Fruit fly (Drosophila melanogaster): ENCODE data around the gene CG42709.

CG42709 gene

dm6 chr3L:12804035-12804729, 14.2 kb downstream of the CG42709 start (continued):
- TF ChIP-seq slbo (GFP tag; IDR thresholded peaks at IDR 0.05), result no peak
- TF ChIP-seq rib (GFP tag; IDR thresholded peaks at IDR 0.05), result no peak
- peak; percentile 17 for TF ChIP-seq grau (tag; optimal IDR thresholded peaks at IDR 0.05)
- no peak for TF ChIP-seq CG11398 (GFP tag; optimal IDR thresholded peaks at IDR 0.05)
- no peak for TF ChIP-seq Side (GFP tag; optimal IDR thresholded peaks at IDR 0.05)
- TF ChIP-seq CG3281 (GFP tag; optimal IDR thresholded peaks at IDR 0.05), result peak; percentile 30
- TF ChIP-seq nom (GFP tag; optimal IDR thresholded peaks at IDR 0.05), result peak; percentile 52
- TF ChIP-seq hbn (GFP tag; IDR thresholded peaks at IDR 0.05; ENCODE audit: partially characterized antibody), result 0 out of 2 replicates have a peak, but pooled peaks have one; percentile 28
- no peak for TF ChIP-seq ap (GFP tag; IDR thresholded peaks at IDR 0.05)
- TF ChIP-seq CG17385 (GFP tag; optimal IDR thresholded peaks at IDR 0.05), result no peak
- TF ChIP-seq chm (GFP tag; IDR thresholded peaks at IDR 0.05), result peak; percentile 75
- TF ChIP-seq Hr3 (GFP tag; optimal IDR thresholded peaks at IDR 0.05), result no peak
- peak in 1 of 2 experiments; percentile 25 for TF ChIP-seq Pdp1 (GFP tag; optimal IDR thresholded peaks at IDR 0.05)
- no peak for TF ChIP-seq hb (GFP tag; IDR thresholded peaks at IDR 0.05; ENCODE audit: partially characterized antibody)
- TF ChIP-seq yki (optimal IDR thresholded peaks at IDR 0.05), result peak; percentile 90
- no peak for TF ChIP-seq CG15601 (tag; optimal IDR thresholded peaks at IDR 0.05)
- TF ChIP-seq CTCF (GFP tag; optimal IDR thresholded peaks at IDR 0.05), result no peak
- no peak for TF ChIP-seq exex (tag; optimal IDR thresholded peaks at IDR 0.05)
- TF ChIP-seq CG12155 (GFP tag; optimal IDR thresholded peaks at IDR 0.05), result no peak
- no peak for TF ChIP-seq Xrp1 (GFP tag; IDR thresholded peaks at IDR 0.05)
- TF ChIP-seq Deaf1 (tag; optimal IDR thresholded peaks at IDR 0.05), result no peak
- TF ChIP-seq sna (GFP tag; IDR thresholded peaks at IDR 0.05; ENCODE audit: partially characterized antibody), result 0 out of 2 replicates have a peak, but pooled peaks have one; percentile 14
- no peak for TF ChIP-seq CG5180 (GFP tag; optimal IDR thresholded peaks at IDR 0.05)
- no peak for TF ChIP-seq tio (GFP tag; optimal IDR thresholded peaks at IDR 0.05)
- no peak for TF ChIP-seq luna (GFP tag; optimal IDR thresholded peaks at IDR 0.05)
- TF ChIP-seq CG12659 (GFP tag; optimal IDR thresholded peaks at IDR 0.05), result peak; percentile 4
- no peak for TF ChIP-seq Xbp1 (GFP tag; optimal IDR thresholded peaks at IDR 0.05)
- TF ChIP-seq dimm (GFP tag; IDR thresholded peaks at IDR 0.05), result no peak
- TF ChIP-seq Hand (GFP tag; optimal IDR thresholded peaks at IDR 0.05), result no peak
- no peak for TF ChIP-seq mld (GFP tag; IDR thresholded peaks at IDR 0.05; ENCODE audit: partially characterized antibody)
- TF ChIP-seq Bteb2 (GFP tag; optimal IDR thresholded peaks at IDR 0.05), result no peak
- TF ChIP-seq Nf-YB (GFP tag; optimal IDR thresholded peaks at IDR 0.05), result no peak
- no peak for TF ChIP-seq CG2678 (tag; optimal IDR thresholded peaks at IDR 0.05)
- TF ChIP-seq Rx (GFP tag; IDR thresholded peaks at IDR 0.05), result no peak
- TF ChIP-seq zen2 (GFP tag; IDR thresholded peaks at IDR 0.05; ENCODE audit: partially characterized antibody), result no peak
- no peak for TF ChIP-seq CG13775 (GFP tag; optimal IDR thresholded peaks at IDR 0.05)
- no peak for TF ChIP-seq YL-1 (GFP tag; optimal IDR thresholded peaks at IDR 0.05)
- TF ChIP-seq unc-4 (GFP tag; IDR thresholded peaks at IDR 0.05; ENCODE audit: partially characterized antibody), result 0 out of 2 replicates have a peak, but pooled peaks have one; percentile 27
- no peak for TF ChIP-seq CG12744 (GFP tag; optimal IDR thresholded peaks at IDR 0.05)
- TF ChIP-seq CG14050 (GFP tag; IDR thresholded peaks at IDR 0.05), result no peak
- TF ChIP-seq Awh (GFP tag; IDR thresholded peaks at IDR 0.05), result peak; percentile 44
- TF ChIP-seq CG4617 (GFP tag; optimal IDR thresholded peaks at IDR 0.05; ENCODE audit: borderline replicate concordance), result no peak
- no peak for TF ChIP-seq Nf-YA (GFP tag; IDR thresholded peaks at IDR 0.05)
- no peak for TF ChIP-seq CG30020 (tag; optimal IDR thresholded peaks at IDR 0.05)
- no peak for TF ChIP-seq lilli (GFP tag; optimal IDR thresholded peaks at IDR 0.05)
- TF ChIP-seq Jarid2 (GFP tag; optimal IDR thresholded peaks at IDR 0.05), result no peak
- TF ChIP-seq CG2120 (GFP tag; optimal IDR thresholded peaks at IDR 0.05), result no peak
- TF ChIP-seq vvl (GFP tag; IDR thresholded peaks at IDR 0.05), result peak; percentile 25; the same call in 1 of the 2 replicates
- no peak for TF ChIP-seq CG13123 (GFP tag; optimal IDR thresholded peaks at IDR 0.05)
- TF ChIP-seq sim (GFP tag; IDR thresholded peaks at IDR 0.05), result no peak
